Worm (Caenorhabditis elegans) whole organism, L4 larva: ENCODE data around the gene F36D4.5.

ENCODE experiments used
- R02D3.7 ChIP-seq: fragments of 150-350 bp; sonication (generic microtip); optimal IDR thresholded peaks from 3 replicates; lab custom pipeline; 2014; ENCODE audit warnings: missing biosample characterization, missing genetic modification characterization
- aly-2 ChIP-seq: sonication (generic microtip); optimal IDR thresholded peaks from 2 replicates; lab custom pipeline; 2018; ENCODE audit warnings: missing biosample characterization, missing genetic modification characterization
- daf-12 ChIP-seq: fragments of 150-350 bp; optimal IDR thresholded peaks from 2 replicates; lab custom pipeline; 2014; ENCODE audit warnings: missing biosample characterization, missing genetic modification reagents, missing genetic modification characterization
- dmd-9 ChIP-seq: fragments of 200-800 bp; sonication (Bioruptor generic); IDR thresholded peaks from 2 replicates; pipeline ENCODE4 v1.3.6; 2022; ENCODE audit warnings: missing genetic modification reagents, missing genetic modification characterization, missing compliant biosample characterization
- dpl-1 ChIP-seq: fragments of 150-350 bp; optimal IDR thresholded peaks from 2 replicates; lab custom pipeline; 2014; ENCODE audit warnings: missing biosample characterization, missing genetic modification reagents, missing genetic modification characterization
- lsy-2 ChIP-seq, 2 experiments: fragments of 150-350 bp in 1 of 2; sonication (generic microtip) in 1 of 2; optimal IDR thresholded peaks; 2 replicates each; lab custom pipeline; 2014 to 2017; ENCODE audit warnings: missing biosample characterization in 2 of 2, missing genetic modification characterization in 2 of 2
- madf-5 ChIP-seq, 2 experiments: fragments of 200-800 bp; sonication (Bioruptor generic); IDR thresholded peaks; 2 replicates each; pipeline ENCODE4 v1.3.6; 2022; ENCODE audit warnings: missing compliant biosample characterization in 2 of 2, missing genetic modification characterization in 2 of 2
- nhr-237 ChIP-seq: sonication (generic microtip); optimal IDR thresholded peaks from 2 replicates; lab custom pipeline; 2017; ENCODE audit warnings: missing biosample characterization, missing genetic modification characterization
- nhr-28 ChIP-seq: fragments of 150-350 bp; optimal IDR thresholded peaks from 2 replicates; lab custom pipeline; 2014; ENCODE audit warnings: missing biosample characterization, missing genetic modification characterization
- pqm-1 ChIP-seq: sonication (generic microtip); optimal IDR thresholded peaks from 2 replicates; lab custom pipeline; 2017; ENCODE audit warnings: missing biosample characterization, missing genetic modification characterization
- sdz-12 ChIP-seq: fragments of 200-800 bp; sonication (Bioruptor generic); optimal IDR thresholded peaks from 2 replicates; lab custom pipeline; 2018; ENCODE audit warnings: mild to moderate bottlenecking, missing genetic modification characterization, missing compliant biosample characterization
- unc-62 ChIP-seq, 3 experiments: fragments of 150-350 bp in 1 of 3; sonication (generic microtip); optimal IDR thresholded peaks in 2 of 3; peaks in 1 of 3; 1 replicate in 1 of 3; 2 replicates in 2 of 3; lab custom pipeline; 2014 to 2017; ENCODE audit warnings: missing biosample characterization in 3 of 3, missing genetic modification characterization in 3 of 3, missing genetic modification reagents in 3 of 3, missing genotype in 1 of 3

- TF ChIP-seq nhr-28 (tag; lab: Kevin White, UChicago) (no peak), aly-2 (no peak), nhr-237 (no peak), dmd-9 (GFP tag; lab: Robert Waterston, UW) (no peak), lsy-2 (tag; optimal IDR thresholded peaks at IDR 0.05; lab: Kevin White, UChicago) (no peak), daf-12 (tag; lab: Kevin White, UChicago) (no peak), unc-62 (GFP tag; optimal IDR thresholded peaks at IDR 0.05 in 1 of 2; lab: Kevin White, UChicago) (no peak), unc-62 (tag; optimal IDR thresholded peaks at IDR 0.05; lab: Kevin White, UChicago) (no peak), madf-5 (GFP tag; IDR thresholded peaks at IDR 0.05; lab: Robert Waterston, UW) (no peak), pqm-1 (no peak), dpl-1 (GFP tag; lab: Kevin White, UChicago) (no peak), sdz-12 (GFP tag; lab: Kevin White, UChicago) (no peak), R02D3.7 (no peak)
Observed at ce11 chrV:9462605-9463004, 37.0 kb upstream of the F36D4.5 start, which contains the start of gene F07D3.3.
